Fruit fly (Drosophila melanogaster) whole organism, adult: Measurements from ENCODE around the gene H.

Experiments used
- CG11617 ChIP-seq: fragments of 200-800 bp; sonication (Bioruptor generic); optimal IDR thresholded peaks from 2 replicates; lab custom pipeline; 2017; ENCODE audit warnings: mild to moderate bottlenecking, missing biosample characterization, missing genetic modification reagents, missing genetic modification characterization
- CG12768 ChIP-seq: fragments of 200-800 bp; sonication (Bioruptor generic); optimal IDR thresholded peaks from 2 replicates; lab custom pipeline; 2017; ENCODE audit warnings: missing biosample characterization, missing genetic modification characterization, mild to moderate bottlenecking, moderate library complexity, missing genetic modification reagents
- CG14711 ChIP-seq: fragments of 200-800 bp; sonication (Bioruptor generic); optimal IDR thresholded peaks from 2 replicates; lab custom pipeline; 2018; ENCODE audit warnings: missing biosample characterization, mild to moderate bottlenecking, missing genetic modification characterization, moderate library complexity
- CG1620 ChIP-seq: fragments of 200-800 bp; sonication (Bioruptor generic); optimal IDR thresholded peaks from 2 replicates; lab custom pipeline; 2016; ENCODE audit warnings: missing biosample characterization, missing genetic modification characterization
- CG33017 ChIP-seq: fragments of 200-800 bp; sonication (Bioruptor generic); optimal IDR thresholded peaks from 2 replicates; lab custom pipeline; 2018; ENCODE audit warnings: missing biosample characterization, mild to moderate bottlenecking, missing genetic modification characterization, moderate library complexity
- CG5204 ChIP-seq: fragments of 200-800 bp; sonication (Bioruptor generic); optimal IDR thresholded peaks from 2 replicates; lab custom pipeline; 2016; ENCODE audit warnings: missing biosample characterization, missing genetic modification characterization
- CG7045 ChIP-seq: fragments of 200-800 bp; sonication (Bioruptor generic); optimal IDR thresholded peaks from 2 replicates; lab custom pipeline; 2017; ENCODE audit warnings: missing biosample characterization, mild to moderate bottlenecking, missing genetic modification characterization
- CG7101 ChIP-seq: fragments of 200-800 bp; sonication (Bioruptor generic); optimal IDR thresholded peaks from 2 replicates; lab custom pipeline; 2018; ENCODE audit warnings: missing biosample characterization, mild to moderate bottlenecking, missing genetic modification characterization, moderate library complexity
- Clk ChIP-seq: fragments of 200-800 bp; sonication (Bioruptor generic); optimal IDR thresholded peaks from 2 replicates; lab custom pipeline; 2017; ENCODE audit warnings: missing biosample characterization, missing genetic modification characterization
- Crg-1 ChIP-seq: fragments of 200-800 bp; sonication (Bioruptor generic); optimal IDR thresholded peaks from 2 replicates; lab custom pipeline; 2016; ENCODE audit warnings: missing biosample characterization, missing genetic modification characterization
- Hr96 ChIP-seq: fragments of 200-800 bp; sonication (Bioruptor generic); optimal IDR thresholded peaks from 2 replicates; lab custom pipeline; 2016; ENCODE audit warnings: missing biosample characterization, missing genetic modification characterization
- Mnt ChIP-seq: fragments of 200-800 bp; sonication (Bioruptor generic); optimal IDR thresholded peaks from 2 replicates; lab custom pipeline; 2016; ENCODE audit warnings: missing biosample characterization, mild to moderate bottlenecking, missing genetic modification characterization
- bab1 ChIP-seq: fragments of 200-800 bp; sonication (Bioruptor generic); optimal IDR thresholded peaks from 3 replicates; lab custom pipeline; 2019; ENCODE audit warnings: missing biosample characterization, mild to moderate bottlenecking, missing genetic modification characterization, moderate library complexity
- cic ChIP-seq: fragments of 200-800 bp; sonication (Bioruptor generic); optimal IDR thresholded peaks from 2 replicates; lab custom pipeline; 2017; ENCODE audit warnings: missing biosample characterization, mild to moderate bottlenecking, missing genetic modification characterization, moderate library complexity
- cnc ChIP-seq, 2 experiments: fragments of >200 bp; optimal IDR thresholded peaks; 2 replicates each; lab custom pipeline; 2017
- kay ChIP-seq: fragments of 200-800 bp; sonication (Bioruptor generic); peaks from one replicate; lab custom pipeline; 2016; ENCODE audit warnings: missing biosample characterization, missing genetic modification characterization, borderline replicate concordance
- ovo ChIP-seq: fragments of 200-800 bp; sonication (Bioruptor generic); optimal IDR thresholded peaks from 2 replicates; lab custom pipeline; 2016; ENCODE audit warnings: missing biosample characterization, missing genetic modification characterization
- pad ChIP-seq: fragments of 200-800 bp; sonication (Bioruptor generic); optimal IDR thresholded peaks from 3 replicates; lab custom pipeline; 2017; ENCODE audit warnings: missing biosample characterization, missing genetic modification characterization, mild to moderate bottlenecking, moderate library complexity, missing genetic modification reagents
- tj ChIP-seq: fragments of 200-800 bp; sonication (Bioruptor generic); optimal IDR thresholded peaks from 3 replicates; lab custom pipeline; 2017; ENCODE audit warnings: missing biosample characterization, mild to moderate bottlenecking, missing genetic modification characterization, moderate library complexity
- toe ChIP-seq: fragments of 200-800 bp; sonication (Bioruptor generic); optimal IDR thresholded peaks from 2 replicates; lab custom pipeline; 2016; ENCODE audit warnings: missing biosample characterization, missing genetic modification characterization

Gene H

DNA sequence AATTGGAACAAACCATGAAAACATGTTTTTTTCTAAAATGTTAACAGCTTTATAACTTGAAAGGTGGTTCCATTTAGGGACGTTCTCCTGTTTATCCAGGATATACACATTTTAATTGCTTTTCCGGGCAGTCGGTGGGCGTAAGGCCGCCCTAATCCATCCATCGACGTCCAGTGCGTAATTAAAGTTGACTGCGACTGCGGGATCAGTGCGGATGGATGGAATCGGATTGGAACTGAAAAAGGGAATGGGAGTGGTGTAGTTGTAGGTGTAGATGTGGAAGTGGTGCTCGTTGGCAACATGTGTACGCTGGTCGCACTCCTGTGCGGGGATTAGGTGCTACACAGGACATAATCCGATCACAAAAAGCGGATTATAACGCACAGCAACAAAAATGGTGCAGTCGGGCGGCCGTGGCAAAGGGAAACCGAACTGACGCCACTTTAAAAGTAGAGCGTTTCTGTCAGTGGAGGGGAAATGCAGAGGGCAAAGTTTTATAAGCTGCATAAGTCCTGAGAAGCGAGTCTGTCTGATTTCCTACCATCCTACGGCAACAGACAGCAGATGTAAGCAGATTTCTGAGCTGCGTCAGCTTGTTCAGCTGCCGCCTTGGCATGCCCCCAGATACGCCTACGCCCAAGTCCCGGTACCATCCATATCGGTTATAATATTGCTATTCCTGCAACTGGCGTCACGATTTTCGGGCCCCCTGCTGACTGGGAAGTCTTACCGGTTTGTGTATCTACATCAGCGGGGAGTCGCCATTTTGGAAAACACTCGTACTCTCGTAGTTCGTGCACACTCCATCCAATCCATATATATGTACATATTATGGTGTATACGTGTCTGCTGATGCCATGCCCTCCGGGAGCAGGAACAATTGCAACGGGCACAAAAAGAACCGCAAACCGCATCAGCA lies 24.1 kb upstream of the H start:
- TF ChIP-seq CG1620 (GFP tag; lab: Kevin White, UChicago) (no peak), CG7045 (GFP tag; lab: Kevin White, UChicago) (no peak), Hr96 (GFP tag; lab: Kevin White, UChicago) (no peak), toe (GFP tag; lab: Kevin White, UChicago) (no peak), Crg-1 (GFP tag; lab: Kevin White, UChicago) (no peak), CG5204 (GFP tag; lab: Kevin White, UChicago) (no peak), cnc (optimal IDR thresholded peaks at IDR 0.05; lab: Kevin White, UChicago) (no peak), pad (GFP tag; lab: Kevin White, UChicago) (no peak), CG11617 (no peak), CG12768 (GFP tag; lab: Kevin White, UChicago) (no peak)

dm6 chr3R:20600109-20600508 lies 21.6 kb upstream of the H start:
- TF ChIP-seq pad (GFP tag; lab: Kevin White, UChicago) (no peak), CG7045 (GFP tag; lab: Kevin White, UChicago) (no peak), CG7101 (no peak), CG14711 (tag; lab: Kevin White, UChicago) (no peak), bab1 (GFP tag; lab: Kevin White, UChicago) (no peak), cic (GFP tag; lab: Kevin White, UChicago) (no peak), kay (GFP tag; lab: Kevin White, UChicago) (no peak), CG33017 (no peak), CG12768 (GFP tag; lab: Kevin White, UChicago) (no peak), Crg-1 (GFP tag; lab: Kevin White, UChicago) (no peak), Clk (GFP tag; lab: Kevin White, UChicago) (no peak)

DNA sequence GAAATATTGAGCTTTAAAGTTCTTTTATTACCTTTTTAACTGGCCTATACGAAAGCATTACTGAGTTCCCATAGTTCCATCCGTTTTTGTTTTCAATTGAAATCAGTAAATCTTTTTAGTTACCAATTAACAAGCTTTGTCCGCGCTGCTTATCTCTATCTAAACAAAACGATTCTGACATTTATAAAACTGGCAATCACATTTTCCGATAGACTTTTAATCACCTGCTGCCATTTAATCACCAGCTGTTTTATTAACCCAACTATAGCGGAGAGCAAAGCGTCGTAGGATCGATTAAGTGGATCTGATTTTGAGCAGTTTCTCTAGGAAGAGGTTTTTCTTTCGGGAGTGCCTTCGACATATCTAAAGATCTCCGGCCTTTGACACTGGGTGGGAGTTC lies 19.1 kb upstream of the H start:
- TF ChIP-seq kay (GFP tag; lab: Kevin White, UChicago): peak; percentile 32
- TF ChIP-seq Clk (GFP tag; lab: Kevin White, UChicago): no peak

- TF ChIP-seq Hr96 (GFP tag; lab: Kevin White, UChicago) (no peak), Mnt (no peak), CG7045 (GFP tag; lab: Kevin White, UChicago) (no peak), bab1 (GFP tag; lab: Kevin White, UChicago) (no peak), cnc (optimal IDR thresholded peaks at IDR 0.05; lab: Kevin White, UChicago) (no peak), CG14711 (tag; lab: Kevin White, UChicago) (no peak), CG1620 (GFP tag; lab: Kevin White, UChicago) (no peak), ovo (GFP tag; lab: Kevin White, UChicago) (no peak), CG12768 (GFP tag; lab: Kevin White, UChicago) (no peak), CG7101 (no peak), cic (GFP tag; lab: Kevin White, UChicago) (no peak), CG11617 (no peak), Crg-1 (GFP tag; lab: Kevin White, UChicago) (no peak), kay (GFP tag; lab: Kevin White, UChicago) (no peak), pad (GFP tag; lab: Kevin White, UChicago) (no peak)
Observed at dm6 chr3R:20604078-20604477, 17.7 kb upstream of the H start.

DNA sequence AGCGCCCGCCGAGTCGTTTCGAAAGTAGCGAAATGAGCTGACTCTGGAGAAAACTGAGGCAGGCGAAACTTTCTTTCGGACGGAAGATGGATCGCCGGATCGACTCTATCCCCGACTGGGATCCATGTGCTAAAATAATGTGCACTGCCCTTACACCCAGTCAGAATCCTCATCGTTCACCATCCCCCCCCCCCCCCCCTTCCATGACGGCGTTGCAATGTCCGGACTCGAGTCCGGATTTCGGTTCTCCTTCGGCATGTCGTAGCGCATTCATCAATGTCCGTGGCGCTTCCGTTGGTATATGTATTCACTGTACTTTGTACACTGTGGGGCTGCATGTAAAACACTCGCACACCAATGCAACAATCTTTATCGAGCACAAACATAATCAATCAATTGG lies 16.7 kb upstream of the H start:
- TF ChIP-seq Hr96 (GFP tag; lab: Kevin White, UChicago): no peak
- TF ChIP-seq ovo (GFP tag; lab: Kevin White, UChicago): no peak
- no peak for TF ChIP-seq Clk (GFP tag; lab: Kevin White, UChicago)
- TF ChIP-seq cic (GFP tag; lab: Kevin White, UChicago): no peak
- TF ChIP-seq cnc (optimal IDR thresholded peaks at IDR 0.05; lab: Kevin White, UChicago): no peak
- TF ChIP-seq pad (GFP tag; lab: Kevin White, UChicago): no peak
- no peak for TF ChIP-seq CG11617
- no peak for TF ChIP-seq CG12768 (GFP tag; lab: Kevin White, UChicago)
- no peak for TF ChIP-seq toe (GFP tag; lab: Kevin White, UChicago)
- no peak for TF ChIP-seq CG1620 (GFP tag; lab: Kevin White, UChicago)
- no peak for TF ChIP-seq Mnt
- no peak for TF ChIP-seq CG7045 (GFP tag; lab: Kevin White, UChicago)
- no peak for TF ChIP-seq CG5204 (GFP tag; lab: Kevin White, UChicago)
- no peak for TF ChIP-seq CG33017
- TF ChIP-seq tj (GFP tag; lab: Kevin White, UChicago): no peak
- no peak for TF ChIP-seq bab1 (GFP tag; lab: Kevin White, UChicago)
- no peak for TF ChIP-seq CG7101
- no peak for TF ChIP-seq kay (GFP tag; lab: Kevin White, UChicago)

DNA sequence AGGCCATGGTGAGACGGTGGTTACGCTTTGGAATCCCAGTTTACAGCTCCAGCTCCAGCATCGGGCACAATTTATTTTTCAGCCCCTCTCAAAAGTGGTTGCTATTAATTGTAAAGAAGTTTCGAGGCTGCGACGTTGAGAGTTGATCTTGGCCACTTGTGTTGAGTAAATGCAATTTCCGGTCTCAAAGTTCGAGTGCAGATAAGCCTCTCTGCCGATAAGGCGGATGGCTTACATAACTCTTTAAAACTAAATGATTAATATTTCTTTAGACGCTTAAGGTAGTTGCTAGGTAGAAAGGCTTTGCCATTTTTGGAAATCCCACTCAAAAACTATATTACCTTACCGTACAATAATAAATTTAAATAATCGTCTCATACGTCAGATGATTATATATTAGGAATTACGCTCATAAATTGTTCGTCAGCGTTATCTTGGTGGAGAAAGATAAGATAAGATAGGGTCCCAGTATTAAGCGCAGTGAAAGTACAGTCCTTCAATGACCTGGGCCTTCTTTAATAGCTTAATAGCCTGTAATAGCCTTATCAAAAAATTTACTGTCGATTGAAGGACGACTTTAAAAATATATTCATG lies 16.1 kb upstream of the H start:
- TF ChIP-seq tj (GFP tag; lab: Kevin White, UChicago) (no peak), CG7045 (GFP tag; lab: Kevin White, UChicago) (no peak), toe (GFP tag; lab: Kevin White, UChicago) (no peak), CG14711 (tag; lab: Kevin White, UChicago) (no peak), kay (GFP tag; lab: Kevin White, UChicago) (peak; percentile 78), CG33017 (peak; percentile 25), cic (GFP tag; lab: Kevin White, UChicago) (no peak), CG5204 (GFP tag; lab: Kevin White, UChicago) (peak; percentile 32), ovo (GFP tag; lab: Kevin White, UChicago) (no peak)
